Fruit fly (Drosophila melanogaster): ENCODE results near the gene Diedel.
A peak's percentile ranks its signal among the peaks of the same experiment; 100 is the strongest.

Gene Diedel

dm6 chr3R:29540948-29541741 is 47.5 kb downstream of the Diedel start (continued):
- peak; percentile 30 for TF ChIP-seq CG7839 (tag; optimal IDR thresholded peaks at IDR 0.05)
- TF ChIP-seq CG31388 (GFP tag; optimal IDR thresholded peaks at IDR 0.05): no peak
- TF ChIP-seq schlank (tag; optimal IDR thresholded peaks at IDR 0.05): no peak
- peak; percentile 20 for TF ChIP-seq CG13775 (GFP tag; optimal IDR thresholded peaks at IDR 0.05)
- TF ChIP-seq kni (GFP tag; optimal IDR thresholded peaks at IDR 0.05): no peak
- TF ChIP-seq CG10267 (tag; optimal IDR thresholded peaks at IDR 0.05): peak; percentile 57
- TF ChIP-seq ranshi (GFP tag; IDR thresholded peaks at IDR 0.05): no peak
- no peak for TF ChIP-seq nerfin-2 (GFP tag; IDR thresholded peaks at IDR 0.05; ENCODE audit: partially characterized antibody)
- TF ChIP-seq dysf (GFP tag; IDR thresholded peaks at IDR 0.05): no peak
- no peak for TF ChIP-seq D (optimal IDR thresholded peaks at IDR 0.05)
- TF ChIP-seq D (GFP tag; optimal IDR thresholded peaks at IDR 0.05): peak; percentile 41
- peak; percentile 15 for TF ChIP-seq fd96Cb (tag; optimal IDR thresholded peaks at IDR 0.05)
- TF ChIP-seq pros (GFP tag; optimal IDR thresholded peaks at IDR 0.05): peak; percentile 60
- peak; percentile 49 for TF ChIP-seq gem (tag; optimal IDR thresholded peaks at IDR 0.05)
- TF ChIP-seq chif (GFP tag; optimal IDR thresholded peaks at IDR 0.05): peak in 1 of 2 experiments; percentile 17
- no peak for TF ChIP-seq croc (GFP tag; conservative IDR thresholded peaks at IDR 0.05)
- no peak for TF ChIP-seq dimm (GFP tag; IDR thresholded peaks at IDR 0.05)
- TF ChIP-seq fd64A (GFP tag; optimal IDR thresholded peaks at IDR 0.05): no peak
- TF ChIP-seq CG15269 (tag; optimal IDR thresholded peaks at IDR 0.05): no peak
- TF ChIP-seq prd (optimal IDR thresholded peaks at IDR 0.05): no peak
- peak; percentile 48; the same call in 1 of the 3 replicates for TF ChIP-seq prd (GFP tag; IDR thresholded peaks at IDR 0.05)
- TF ChIP-seq Kr (GFP tag; optimal IDR thresholded peaks at IDR 0.05): no peak
- peak in 1 of 2 experiments; percentile 34 for TF ChIP-seq bsh (GFP tag; optimal IDR thresholded peaks at IDR 0.05)
- no peak for TF ChIP-seq usp (GFP tag; optimal IDR thresholded peaks at IDR 0.05)
- no peak for TF ChIP-seq CG15011 (GFP tag; optimal IDR thresholded peaks at IDR 0.05)
- TF ChIP-seq CG11398 (GFP tag; optimal IDR thresholded peaks at IDR 0.05): no peak
- TF ChIP-seq Max (GFP tag; optimal IDR thresholded peaks at IDR 0.05): no peak
- TF ChIP-seq ATbp (GFP tag; optimal IDR thresholded peaks at IDR 0.05): no peak
- no peak for TF ChIP-seq bcd (GFP tag; optimal IDR thresholded peaks at IDR 0.05)
- no peak for TF ChIP-seq Trl (optimal IDR thresholded peaks at IDR 0.05)
- no peak for TF ChIP-seq Trl (GFP tag; optimal IDR thresholded peaks at IDR 0.05)
- TF ChIP-seq gsb-n (tag; optimal IDR thresholded peaks at IDR 0.05): peak; percentile 54
- no peak for TF ChIP-seq CG43689 (GFP tag; IDR thresholded peaks at IDR 0.05)
- no peak for TF ChIP-seq CG1529 (GFP tag; optimal IDR thresholded peaks at IDR 0.05)
- TF ChIP-seq Sry-β (GFP tag; optimal IDR thresholded peaks at IDR 0.05): no peak
- no peak for TF ChIP-seq org-1 (GFP tag; optimal IDR thresholded peaks at IDR 0.05)
- TF ChIP-seq Sox100B (GFP tag; optimal IDR thresholded peaks at IDR 0.05): no peak
- TF ChIP-seq CG7963 (GFP tag; IDR thresholded peaks at IDR 0.05; ENCODE audit: partially characterized antibody): no peak
- TF ChIP-seq slbo (GFP tag; IDR thresholded peaks at IDR 0.05): no peak
- peak; percentile 41 for TF ChIP-seq CG8924 (tag; optimal IDR thresholded peaks at IDR 0.05)
- peak; percentile 62; the same call in 1 of the 2 replicates for TF ChIP-seq Xrp1 (GFP tag; IDR thresholded peaks at IDR 0.05)
- TF ChIP-seq CG3995 (GFP tag; optimal IDR thresholded peaks at IDR 0.05): no peak
- no peak for TF ChIP-seq Abd-B (GFP tag; optimal IDR thresholded peaks at IDR 0.05)
- no peak for TF ChIP-seq Dek (tag; optimal IDR thresholded peaks at IDR 0.05)
- TF ChIP-seq HmgD (GFP tag; optimal IDR thresholded peaks at IDR 0.05): no peak
- peak; percentile 17 for TF ChIP-seq unpg (GFP tag; optimal IDR thresholded peaks at IDR 0.05)
- TF ChIP-seq pan (optimal IDR thresholded peaks at IDR 0.05): no peak
- no peak for TF ChIP-seq pan (GFP tag; optimal IDR thresholded peaks at IDR 0.05 in 1 of 2, IDR thresholded peaks at IDR 0.05 in 1 of 2)
- no peak for TF ChIP-seq Mad (GFP tag; optimal IDR thresholded peaks at IDR 0.05)
- TF ChIP-seq CG34422 (GFP tag; IDR thresholded peaks at IDR 0.05): no peak
